Worm (Caenorhabditis elegans) whole organism, late embryonic: ENCODE measurements around the gene rfc-1.

ENCODE experiments used
- C08G9.2 ChIP-seq: sonication (generic microtip); optimal IDR thresholded peaks from 2 replicates; lab custom pipeline; 2016; ENCODE audit warnings: mild to moderate bottlenecking, missing genetic modification characterization, moderate library complexity, missing compliant biosample characterization
- C38D4.7 ChIP-seq: fragments of 200-800 bp; sonication (Bioruptor generic); optimal IDR thresholded peaks from 2 replicates; lab custom pipeline; 2018; ENCODE audit warnings: mild to moderate bottlenecking, missing genetic modification characterization, moderate library complexity, missing compliant biosample characterization
- K02D7.2 ChIP-seq: sonication (generic microtip); optimal IDR thresholded peaks from 2 replicates; lab custom pipeline; 2017; ENCODE audit warnings: mild to moderate bottlenecking, missing genetic modification characterization, missing compliant biosample characterization
- T23F11.4 ChIP-seq: fragments of 200-800 bp; sonication (Bioruptor generic); optimal IDR thresholded peaks from 2 replicates; lab custom pipeline; 2018; ENCODE audit warnings: mild to moderate bottlenecking, missing genetic modification characterization, missing compliant biosample characterization
- ahr-1 ChIP-seq: sonication (generic microtip); optimal IDR thresholded peaks from 2 replicates; lab custom pipeline; 2016; ENCODE audit warnings: missing genetic modification characterization, missing compliant biosample characterization
- ama-1 ChIP-seq: fragments of 150-350 bp; optimal IDR thresholded peaks from 2 replicates; lab custom pipeline; 2014
- ceh-14 ChIP-seq: sonication (generic microtip); optimal IDR thresholded peaks from 2 replicates; lab custom pipeline; 2016; ENCODE audit warnings: missing genotype, missing genetic modification characterization, missing compliant biosample characterization
- ceh-18 ChIP-seq: sonication (generic microtip); optimal IDR thresholded peaks from 2 replicates; lab custom pipeline; 2016; ENCODE audit warnings: missing genetic modification characterization, missing compliant biosample characterization
- ceh-2 ChIP-seq: sonication (generic microtip); optimal IDR thresholded peaks from 2 replicates; lab custom pipeline; 2016; ENCODE audit warnings: missing genotype, missing genetic modification characterization, missing compliant biosample characterization
- ceh-22 ChIP-seq: sonication (generic microtip); optimal IDR thresholded peaks from 2 replicates; lab custom pipeline; 2017; ENCODE audit warnings: missing biosample characterization, missing genetic modification characterization
- ceh-30 ChIP-seq: fragments of 150-350 bp; optimal IDR thresholded peaks from 2 replicates; lab custom pipeline; 2014; ENCODE audit warnings: missing biosample characterization, missing genetic modification characterization
- ceh-31 ChIP-seq: sonication (generic microtip); optimal IDR thresholded peaks from 2 replicates; lab custom pipeline; 2016; ENCODE audit warnings: missing genetic modification characterization, missing compliant biosample characterization
- ceh-34 ChIP-seq: sonication (generic microtip); optimal IDR thresholded peaks from 2 replicates; lab custom pipeline; 2016; ENCODE audit warnings: mild to moderate bottlenecking, missing genetic modification characterization, missing compliant biosample characterization
- ceh-45 ChIP-seq: fragments of 200-800 bp; sonication (Bioruptor generic); IDR thresholded peaks from 2 replicates; pipeline ENCODE4 v1.3.6; 2022; ENCODE audit warnings: missing genetic modification reagents, missing genetic modification characterization, missing compliant biosample characterization
- ceh-48 ChIP-seq: sonication (generic microtip); optimal IDR thresholded peaks from 2 replicates; lab custom pipeline; 2016; ENCODE audit warnings: missing genetic modification characterization, inconsistent platforms, missing compliant biosample characterization
- ceh-6 ChIP-seq: fragments of 200-800 bp; sonication (Bioruptor generic); optimal IDR thresholded peaks from 2 replicates; lab custom pipeline; 2018; ENCODE audit warnings: mild to moderate bottlenecking, missing genetic modification characterization, missing compliant biosample characterization
- ceh-9 ChIP-seq: sonication (generic microtip); optimal IDR thresholded peaks from 2 replicates; lab custom pipeline; 2016; ENCODE audit warnings: mild to moderate bottlenecking, missing genetic modification characterization, inconsistent platforms, missing compliant biosample characterization
- che-1 ChIP-seq: sonication (generic microtip); optimal IDR thresholded peaks from 2 replicates; lab custom pipeline; 2016; ENCODE audit warnings: mild to moderate bottlenecking, missing genetic modification characterization, missing compliant biosample characterization
- dmd-4 ChIP-seq: sonication (generic microtip); optimal IDR thresholded peaks from 2 replicates; lab custom pipeline; 2016; ENCODE audit warnings: borderline replicate concordance, missing genetic modification characterization, missing compliant biosample characterization
- dve-1 ChIP-seq: sonication (generic microtip); optimal IDR thresholded peaks from 2 replicates; lab custom pipeline; 2017; ENCODE audit warnings: antibody characterized with exemption, mild to moderate bottlenecking, missing genetic modification characterization, missing compliant biosample characterization
- elt-4 ChIP-seq: sonication (generic microtip); optimal IDR thresholded peaks from 2 replicates; lab custom pipeline; 2016; ENCODE audit warnings: missing genetic modification characterization, missing compliant biosample characterization
- ets-4 ChIP-seq: sonication (generic microtip); optimal IDR thresholded peaks from 2 replicates; lab custom pipeline; 2016; ENCODE audit warnings: missing genetic modification characterization, missing compliant biosample characterization
- fax-1 ChIP-seq: sonication (generic microtip); optimal IDR thresholded peaks from 2 replicates; lab custom pipeline; 2016; ENCODE audit warnings: missing genotype, missing genetic modification characterization, missing compliant biosample characterization
- fkh-10 ChIP-seq: fragments of 150-350 bp; optimal IDR thresholded peaks from 2 replicates; lab custom pipeline; 2014; ENCODE audit warnings: missing biosample characterization, missing genetic modification reagents, missing genetic modification characterization
- gmeb-2 ChIP-seq: sonication (generic microtip); optimal IDR thresholded peaks from 2 replicates; lab custom pipeline; 2016; ENCODE audit warnings: missing genetic modification characterization, inconsistent platforms, missing compliant biosample characterization
- hlh-13 ChIP-seq: fragments of 200-800 bp; sonication (Bioruptor generic); optimal IDR thresholded peaks from 2 replicates; lab custom pipeline; 2018; ENCODE audit warnings: mild to moderate bottlenecking, missing genetic modification characterization, missing compliant biosample characterization
- hlh-30 ChIP-seq: sonication (generic microtip); optimal IDR thresholded peaks from 2 replicates; lab custom pipeline; 2017; ENCODE audit warnings: antibody characterized with exemption, missing genetic modification characterization, missing compliant biosample characterization; ENCODE audit not compliant: insufficient read depth
- hlh-8 ChIP-seq: sonication (generic microtip); optimal IDR thresholded peaks from 2 replicates; lab custom pipeline; 2016; ENCODE audit warnings: missing genotype, missing genetic modification characterization, missing compliant biosample characterization
- lim-6 ChIP-seq: sonication (generic microtip); optimal IDR thresholded peaks from 2 replicates; lab custom pipeline; 2016; ENCODE audit warnings: missing genetic modification characterization, missing compliant biosample characterization
- lin-11 ChIP-seq: fragments of 200-800 bp; sonication (Bioruptor generic); optimal IDR thresholded peaks from 2 replicates; lab custom pipeline; 2018; ENCODE audit warnings: mild to moderate bottlenecking, missing genetic modification characterization, missing compliant biosample characterization
- nhr-11 ChIP-seq: fragments of 150-350 bp; optimal IDR thresholded peaks from 2 replicates; lab custom pipeline; 2014; ENCODE audit warnings: missing biosample characterization, missing genetic modification characterization
- npax-4 ChIP-seq: sonication (generic microtip); optimal IDR thresholded peaks from 2 replicates; lab custom pipeline; 2016; ENCODE audit warnings: missing genetic modification characterization, missing compliant biosample characterization
- odd-2 ChIP-seq: sonication (generic microtip); optimal IDR thresholded peaks from 2 replicates; lab custom pipeline; 2017; ENCODE audit warnings: antibody characterized with exemption, mild to moderate bottlenecking, missing genetic modification characterization, missing compliant biosample characterization
- pag-3 ChIP-seq: sonication (generic microtip); optimal IDR thresholded peaks from 2 replicates; lab custom pipeline; 2016; ENCODE audit warnings: missing compliant biosample characterization, missing genetic modification characterization, borderline replicate concordance
- pat-9 ChIP-seq: fragments of 200-800 bp; sonication (Bioruptor generic); optimal IDR thresholded peaks from 2 replicates; lab custom pipeline; 2018; ENCODE audit warnings: mild to moderate bottlenecking, missing genetic modification characterization, moderate library complexity, missing compliant biosample characterization
- pax-1 ChIP-seq: fragments of 150-350 bp; optimal IDR thresholded peaks from 2 replicates; lab custom pipeline; 2014; ENCODE audit warnings: missing biosample characterization, missing genetic modification characterization
- pha-2 ChIP-seq: sonication (generic microtip); optimal IDR thresholded peaks from 2 replicates; lab custom pipeline; 2017; ENCODE audit warnings: mild to moderate bottlenecking, missing genetic modification characterization, missing compliant biosample characterization
- pqm-1 ChIP-seq: sonication (generic microtip); optimal IDR thresholded peaks from 2 replicates; lab custom pipeline; 2016; ENCODE audit warnings: missing genetic modification characterization, missing compliant biosample characterization
- pros-1 ChIP-seq: fragments of 150-350 bp; optimal IDR thresholded peaks from 2 replicates; lab custom pipeline; 2014; ENCODE audit warnings: missing biosample characterization, missing genetic modification reagents, missing genetic modification characterization
- ref-2 ChIP-seq: sonication (generic microtip); optimal IDR thresholded peaks from 2 replicates; lab custom pipeline; 2016; ENCODE audit warnings: missing genetic modification characterization, missing compliant biosample characterization
- rnt-1 ChIP-seq: sonication (generic microtip); optimal IDR thresholded peaks from 2 replicates; lab custom pipeline; 2016; ENCODE audit warnings: missing genetic modification characterization, missing compliant biosample characterization
- sdc-2 ChIP-seq: sonication (generic microtip); optimal IDR thresholded peaks from 2 replicates; lab custom pipeline; 2016; ENCODE audit warnings: missing genotype, missing genetic modification characterization, missing compliant biosample characterization
- sox-2 ChIP-seq: fragments of 200-800 bp; sonication (Bioruptor generic); IDR thresholded peaks from 2 replicates; pipeline ENCODE4 v1.3.6; 2022; ENCODE audit warnings: missing genetic modification reagents, missing genetic modification characterization, missing compliant biosample characterization
- sox-4 ChIP-seq: sonication (generic microtip); optimal IDR thresholded peaks from 2 replicates; lab custom pipeline; 2017; ENCODE audit warnings: mild to moderate bottlenecking, missing genetic modification characterization, inconsistent platforms, missing compliant biosample characterization
- syd-9 ChIP-seq: sonication (generic microtip); optimal IDR thresholded peaks from 2 replicates; lab custom pipeline; 2016; ENCODE audit warnings: mild to moderate bottlenecking, missing genetic modification characterization, moderate library complexity, missing compliant biosample characterization
- tbx-7 ChIP-seq: sonication (generic microtip); optimal IDR thresholded peaks from 2 replicates; lab custom pipeline; 2016; ENCODE audit warnings: missing genotype, missing genetic modification characterization, missing compliant biosample characterization
- ttx-3 ChIP-seq: sonication (generic microtip); optimal IDR thresholded peaks from 2 replicates; lab custom pipeline; 2016; ENCODE audit warnings: missing genetic modification reagents, missing genetic modification characterization, missing compliant biosample characterization
- unc-3 ChIP-seq, 2 experiments: fragments of 200-800 bp in 1 of 2; sonication (Bioruptor generic) in 1 of 2; sonication (generic microtip) in 1 of 2; conservative IDR thresholded peaks in 1 of 2; optimal IDR thresholded peaks in 1 of 2; 2 replicates each; pipeline versions ENCODE4 v1.3.6 to Lab custom; 2016 to 2022; ENCODE audit warnings: missing compliant biosample characterization in 2 of 2, missing genetic modification characterization in 2 of 2, missing genetic modification reagents in 1 of 2
- unc-42 ChIP-seq: sonication (generic microtip); optimal IDR thresholded peaks from 2 replicates; lab custom pipeline; 2016; ENCODE audit warnings: missing genotype, missing genetic modification characterization, missing compliant biosample characterization
- unc-55 ChIP-seq: sonication (generic microtip); optimal IDR thresholded peaks from 2 replicates; lab custom pipeline; 2017; ENCODE audit warnings: missing biosample characterization, missing genetic modification reagents, missing genetic modification characterization
- unc-86 ChIP-seq: sonication (generic microtip); optimal IDR thresholded peaks from 2 replicates; lab custom pipeline; 2016; ENCODE audit warnings: missing genetic modification characterization, missing compliant biosample characterization
- ztf-16 ChIP-seq: sonication (generic microtip); optimal IDR thresholded peaks from 2 replicates; lab custom pipeline; 2017; ENCODE audit warnings: missing genetic modification characterization, missing compliant biosample characterization

Gene rfc-1

ce11 chrV:14685435-14686058, 39.8 kb upstream of the rfc-1 start, which contains the start of gene C47E8.4:
C47E8.4 (minus strand) TSS chrV:14685485.
- peak; percentile 87 for TF ChIP-seq pax-1 (tag; lab: Kevin White, UChicago)
- TF ChIP-seq ceh-2 (tag; lab: Kevin White, UChicago) = peak; percentile 96
- TF ChIP-seq gmeb-2 = no peak
- peak; percentile 73 for TF ChIP-seq fax-1
- peak; percentile 92 for TF ChIP-seq hlh-8 (tag; lab: Kevin White, UChicago)
- peak; percentile 88 for TF ChIP-seq ceh-34 (tag; lab: Kevin White, UChicago)
- peak; percentile 49 for TF ChIP-seq sox-2 (GFP tag; lab: Robert Waterston, UW)
- peak; percentile 6 for TF ChIP-seq che-1 (tag; lab: Kevin White, UChicago)
- TF ChIP-seq C38D4.7 (GFP tag; lab: Kevin White, UChicago) = no peak
- no peak for TF ChIP-seq K02D7.2 (tag; lab: Kevin White, UChicago)
- no peak for TF ChIP-seq sox-4
- no peak for TF ChIP-seq ceh-45 (GFP tag; lab: Robert Waterston, UW)
- TF ChIP-seq ceh-14 (tag; lab: Kevin White, UChicago) = peak; percentile 86
- peak; percentile 53 for TF ChIP-seq syd-9
- peak; percentile 47 for TF ChIP-seq ttx-3
- TF ChIP-seq nhr-11 (tag; lab: Kevin White, UChicago) = no peak
- peak; percentile 64 for TF ChIP-seq sdc-2
- TF ChIP-seq unc-3 (GFP tag; conservative IDR thresholded peaks at IDR 0.05; lab: Robert Waterston, UW) = 0 out of 2 replicates have a peak, but pooled peaks have one; percentile 17
- TF ChIP-seq unc-3 (tag; optimal IDR thresholded peaks at IDR 0.05; lab: Kevin White, UChicago) = peak; percentile 72
- TF ChIP-seq pqm-1 (tag; lab: Kevin White, UChicago) = peak; percentile 85
- TF ChIP-seq ztf-16 (tag; lab: Kevin White, UChicago) = peak; percentile 63
- TF ChIP-seq pros-1 (tag; lab: Kevin White, UChicago) = peak; percentile 64
- TF ChIP-seq ets-4 (tag; lab: Kevin White, UChicago) = peak; percentile 94
- TF ChIP-seq lim-6 (tag; lab: Kevin White, UChicago) = peak; percentile 50
- no peak for TF ChIP-seq npax-4 (tag; lab: Kevin White, UChicago)
- TF ChIP-seq dmd-4 (tag; lab: Kevin White, UChicago) = no peak
- TF ChIP-seq ama-1 (lab: Kevin White, UChicago) = no peak
- no peak for TF ChIP-seq T23F11.4 (GFP tag; lab: Kevin White, UChicago)
- TF ChIP-seq C08G9.2 (tag; lab: Kevin White, UChicago) = peak; percentile 99
- TF ChIP-seq unc-42 (tag; lab: Kevin White, UChicago) = peak; percentile 96
- TF ChIP-seq unc-86 (tag; lab: Kevin White, UChicago) = peak; percentile 82
- TF ChIP-seq unc-55 = peak; percentile 81
- peak; percentile 93 for TF ChIP-seq rnt-1 (tag; lab: Kevin White, UChicago)
- no peak for TF ChIP-seq ceh-22
- TF ChIP-seq odd-2 (tag; lab: Kevin White, UChicago) = no peak
- TF ChIP-seq ceh-48 (tag; lab: Kevin White, UChicago) = peak; percentile 12
- TF ChIP-seq ahr-1 (tag; lab: Kevin White, UChicago) = no peak
- peak; percentile 93 for TF ChIP-seq dve-1 (tag; lab: Kevin White, UChicago)
- no peak for TF ChIP-seq ceh-9 (tag; lab: Kevin White, UChicago)
- peak; percentile 93 for TF ChIP-seq ceh-18
- peak; percentile 52 for TF ChIP-seq pha-2
- TF ChIP-seq ref-2 = peak; percentile 98
- TF ChIP-seq lin-11 (tag; lab: Kevin White, UChicago) = no peak
- no peak for TF ChIP-seq ceh-6 (GFP tag; lab: Kevin White, UChicago)
- peak; percentile 95 for TF ChIP-seq tbx-7 (tag; lab: Kevin White, UChicago)
- TF ChIP-seq ceh-30 (tag; lab: Kevin White, UChicago) = peak; percentile 87
- no peak for TF ChIP-seq hlh-13 (GFP tag; lab: Kevin White, UChicago)
- TF ChIP-seq hlh-30 (tag; lab: Kevin White, UChicago) = peak; percentile 33
- TF ChIP-seq pat-9 (tag; lab: Kevin White, UChicago) = no peak
- TF ChIP-seq elt-4 (tag; lab: Kevin White, UChicago) = no peak
- TF ChIP-seq ceh-31 = peak; percentile 98
- TF ChIP-seq fkh-10 (GFP tag; lab: Kevin White, UChicago) = peak; percentile 30
- no peak for TF ChIP-seq pag-3 (tag; lab: Kevin White, UChicago)
